Worm (Caenorhabditis elegans) whole organism, mixed stage, embryonic: Measurements from ENCODE around the gene ooc-3.
A peak's percentile ranks its signal among the peaks of the same experiment; 100 is the strongest.

Experiments used
- blmp-1 ChIP-seq: fragments of 150-350 bp; optimal IDR thresholded peaks from 2 replicates; lab custom pipeline; 2014; ENCODE audit warnings: missing biosample characterization, missing genetic modification characterization
- ces-1 ChIP-seq: fragments of 150-350 bp; optimal IDR thresholded peaks from 2 replicates; lab custom pipeline; 2014; ENCODE audit warnings: missing biosample characterization, missing genetic modification reagents, missing genetic modification characterization
- cnd-1 ChIP-seq: fragments of 200-800 bp; sonication (Bioruptor generic); optimal IDR thresholded peaks from 2 replicates; lab custom pipeline; 2018; ENCODE audit warnings: mild to moderate bottlenecking, missing genetic modification characterization, missing compliant biosample characterization
- lin-13 ChIP-seq: fragments of 150-350 bp; optimal IDR thresholded peaks from 2 replicates; lab custom pipeline; 2014; ENCODE audit warnings: missing biosample characterization, missing genetic modification characterization
- lsy-2 ChIP-seq: fragments of 150-350 bp; optimal IDR thresholded peaks from 2 replicates; lab custom pipeline; 2014; ENCODE audit warnings: missing biosample characterization, missing genetic modification characterization
- nhr-28 ChIP-seq: fragments of 150-350 bp; optimal IDR thresholded peaks from 2 replicates; lab custom pipeline; 2014; ENCODE audit warnings: missing biosample characterization, missing genetic modification characterization
- ztf-11 ChIP-seq: fragments of 150-350 bp; optimal IDR thresholded peaks from 2 replicates; lab custom pipeline; 2014; ENCODE audit warnings: missing biosample characterization, missing genetic modification characterization

DNA sequence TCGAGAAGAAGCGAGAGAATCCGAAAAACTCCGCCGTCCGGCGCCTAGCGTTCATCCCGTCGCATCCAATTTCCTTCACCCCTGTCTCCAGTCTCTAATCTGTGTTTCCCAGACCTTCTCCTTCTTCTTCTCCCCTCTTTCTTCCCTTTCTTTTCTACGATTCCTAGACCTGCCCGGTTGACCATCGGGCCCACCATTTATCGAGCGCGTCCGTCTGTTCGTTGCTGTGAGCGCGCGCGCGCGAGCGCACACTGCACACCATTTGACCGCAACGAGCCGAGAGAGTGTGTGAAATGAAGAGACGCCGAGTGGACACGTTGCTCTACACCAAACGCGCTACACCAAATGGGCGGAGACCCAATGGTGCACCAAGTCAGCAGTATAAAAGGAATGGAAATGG lies 42.0 kb upstream of the ooc-3 start:
- no peak for TF ChIP-seq nhr-28 (tag; lab: Kevin White, UChicago)
- TF ChIP-seq lsy-2 (tag; lab: Kevin White, UChicago): no peak
- TF ChIP-seq blmp-1 (tag; lab: Kevin White, UChicago): no peak
- no peak for TF ChIP-seq ces-1 (GFP tag; lab: Kevin White, UChicago)
- no peak for TF ChIP-seq ztf-11 (tag; lab: Kevin White, UChicago)
- TF ChIP-seq lin-13: no peak
- peak; percentile 52 for TF ChIP-seq cnd-1 (tag; lab: Kevin White, UChicago)
